Fruit fly (Drosophila melanogaster) whole organism, embryonic: ENCODE measurements around the gene CG31219.

Source experiments
- Abd-B ChIP-seq: fragments of 200-800 bp; sonication (Bioruptor generic); optimal IDR thresholded peaks from 2 replicates; lab custom pipeline; 2018; ENCODE audit warnings: missing biosample characterization, mild to moderate bottlenecking, missing genetic modification characterization, moderate library complexity
- C15 ChIP-seq: fragments of 200-800 bp; sonication (Bioruptor generic); IDR thresholded peaks from 3 replicates; pipeline ENCODE4 v1.3.6; 2022; ENCODE audit warnings: missing biosample characterization, missing genetic modification characterization
- CG10543 ChIP-seq: fragments of 200-800 bp; sonication (Bioruptor generic); optimal IDR thresholded peaks from 3 replicates; lab custom pipeline; 2017; ENCODE audit warnings: missing biosample characterization, mild to moderate bottlenecking, missing genetic modification characterization, moderate library complexity
- CG11504 ChIP-seq: fragments of 200-800 bp; sonication (Bioruptor generic); optimal IDR thresholded peaks from 3 replicates; lab custom pipeline; 2019; ENCODE audit warnings: missing biosample characterization, mild to moderate bottlenecking, missing genetic modification characterization, moderate library complexity
- CG12104 ChIP-seq: fragments of 200-800 bp; sonication (Bioruptor generic); optimal IDR thresholded peaks from 3 replicates; lab custom pipeline; 2016; ENCODE audit warnings: missing biosample characterization, missing genetic modification characterization
- CG1233 ChIP-seq: fragments of 200-800 bp; sonication (Bioruptor generic); optimal IDR thresholded peaks from 4 replicates; lab custom pipeline; 2018; ENCODE audit warnings: missing biosample characterization, mild to moderate bottlenecking, missing genetic modification characterization
- CG12744 ChIP-seq: fragments of 200-800 bp; sonication (Bioruptor generic); optimal IDR thresholded peaks from 2 replicates; lab custom pipeline; 2016; ENCODE audit warnings: missing biosample characterization, missing genetic modification characterization
- CG13123 ChIP-seq: fragments of 200-800 bp; sonication (Bioruptor generic); optimal IDR thresholded peaks from 2 replicates; lab custom pipeline; 2016; ENCODE audit warnings: missing biosample characterization, missing genetic modification characterization
- CG13287 ChIP-seq: fragments of 200-800 bp; sonication (Bioruptor generic); IDR thresholded peaks from 2 replicates; pipeline ENCODE4 v1.3.6; 2022; ENCODE audit warnings: missing biosample characterization, missing genetic modification characterization; ENCODE audit not compliant: partially characterized antibody
- CG13424 ChIP-seq: fragments of 200-800 bp; sonication (Bioruptor generic); optimal IDR thresholded peaks from 2 replicates; lab custom pipeline; 2019; ENCODE audit warnings: missing biosample characterization, mild to moderate bottlenecking, missing genetic modification characterization, moderate library complexity
- CG13894 ChIP-seq: fragments of 200-800 bp; sonication (Bioruptor generic); optimal IDR thresholded peaks from 3 replicates; lab custom pipeline; 2018; ENCODE audit warnings: missing biosample characterization, mild to moderate bottlenecking, missing genetic modification characterization, moderate library complexity
- CG14667 ChIP-seq: fragments of 200-800 bp; sonication (Bioruptor generic); IDR thresholded peaks from 2 replicates; pipeline ENCODE4 v1.3.6; 2022; ENCODE audit warnings: missing biosample characterization, missing genetic modification characterization
- CG16813 ChIP-seq: fragments of 200-800 bp; sonication (Bioruptor generic); IDR thresholded peaks from 3 replicates; pipeline ENCODE4 v1.3.6; 2022; ENCODE audit warnings: missing biosample characterization, missing genetic modification characterization; ENCODE audit not compliant: partially characterized antibody
- CG17186 ChIP-seq: fragments of 200-800 bp; sonication (Bioruptor generic); optimal IDR thresholded peaks from 3 replicates; lab custom pipeline; 2017; ENCODE audit warnings: missing biosample characterization, missing genetic modification reagents, missing genetic modification characterization
- CG31224 ChIP-seq: fragments of 200-800 bp; sonication (Bioruptor generic); IDR thresholded peaks from 2 replicates; pipeline ENCODE4 v1.3.6; 2022; ENCODE audit warnings: missing biosample characterization, missing genetic modification characterization
- CG31441 ChIP-seq: fragments of 200-800 bp; sonication (Bioruptor generic); IDR thresholded peaks from 2 replicates; pipeline ENCODE4 v1.3.6; 2022; ENCODE audit warnings: missing biosample characterization, missing genetic modification characterization
- CG42726 ChIP-seq: fragments of 200-800 bp; sonication (Bioruptor generic); IDR thresholded peaks from 2 replicates; pipeline ENCODE4 v1.3.6; 2022; ENCODE audit warnings: missing biosample characterization, missing genetic modification characterization; ENCODE audit not compliant: partially characterized antibody
- CG4328 ChIP-seq: fragments of 200-800 bp; sonication (Bioruptor generic); optimal IDR thresholded peaks from 3 replicates; lab custom pipeline; 2017; ENCODE audit warnings: missing biosample characterization, missing genetic modification reagents, missing genetic modification characterization
- CG4730 ChIP-seq: fragments of 200-800 bp; sonication (Bioruptor generic); IDR thresholded peaks from 2 replicates; pipeline ENCODE4 v1.3.6; 2022; ENCODE audit warnings: missing biosample characterization, missing genetic modification characterization
- CG7928 ChIP-seq: fragments of 200-800 bp; sonication (Bioruptor generic); optimal IDR thresholded peaks from 2 replicates; lab custom pipeline; 2017; ENCODE audit warnings: missing biosample characterization, mild to moderate bottlenecking, missing genetic modification characterization
- CG7987 ChIP-seq: fragments of 200-800 bp; sonication (Bioruptor generic); optimal IDR thresholded peaks from 2 replicates; lab custom pipeline; 2018; ENCODE audit warnings: missing biosample characterization, mild to moderate bottlenecking, missing genetic modification characterization, moderate library complexity
- Dbx ChIP-seq: fragments of 200-800 bp; sonication (Bioruptor generic); IDR thresholded peaks from 3 replicates; pipeline ENCODE4 v1.3.6; 2022; ENCODE audit warnings: missing biosample characterization, missing genetic modification characterization
- Dll ChIP-seq: fragments of 200-800 bp; sonication (Bioruptor generic); IDR thresholded peaks from 4 replicates; pipeline ENCODE4 v1.3.6; 2022; ENCODE audit warnings: missing biosample characterization, missing genetic modification characterization; ENCODE audit not compliant: partially characterized antibody
- Doc2 ChIP-seq: fragments of 200-800 bp; sonication (Bioruptor generic); IDR thresholded peaks from 2 replicates; pipeline ENCODE4 v1.3.6; 2022; ENCODE audit warnings: missing biosample characterization, missing genetic modification characterization
- HmgD ChIP-seq: fragments of 200-800 bp; sonication (Bioruptor generic); optimal IDR thresholded peaks from 3 replicates; lab custom pipeline; 2016; ENCODE audit warnings: missing biosample characterization, missing genetic modification characterization
- Hr39 ChIP-seq: fragments of >200 bp; optimal IDR thresholded peaks from 2 replicates; lab custom pipeline; 2017
- Hsf ChIP-seq: fragments of 200-800 bp; sonication (Bioruptor generic); optimal IDR thresholded peaks from 3 replicates; lab custom pipeline; 2016; ENCODE audit warnings: missing biosample characterization, missing genetic modification characterization
- Jarid2 ChIP-seq: fragments of 200-800 bp; sonication (Bioruptor generic); optimal IDR thresholded peaks from 3 replicates; lab custom pipeline; 2017; ENCODE audit warnings: mild to moderate bottlenecking, missing biosample characterization, missing genetic modification reagents, missing genetic modification characterization
- Spps ChIP-seq: fragments of 200-800 bp; sonication (Bioruptor generic); optimal IDR thresholded peaks from 2 replicates; lab custom pipeline; 2018; ENCODE audit warnings: missing biosample characterization, mild to moderate bottlenecking, missing genetic modification characterization
- Taf1 ChIP-seq: fragments of 200-800 bp; sonication (Bioruptor generic); IDR thresholded peaks from 2 replicates; pipeline ENCODE4 v1.3.6; 2022; ENCODE audit warnings: missing biosample characterization, missing genetic modification characterization
- YL-1 ChIP-seq: fragments of 200-800 bp; sonication (Bioruptor generic); optimal IDR thresholded peaks from 3 replicates; lab custom pipeline; 2017; ENCODE audit warnings: missing biosample characterization, mild to moderate bottlenecking, missing genetic modification characterization
- ab ChIP-seq: fragments of 200-800 bp; sonication (Bioruptor generic); optimal IDR thresholded peaks from 2 replicates; lab custom pipeline; 2016; ENCODE audit warnings: missing biosample characterization, missing genetic modification characterization
- amos ChIP-seq: fragments of 200-800 bp; sonication (Bioruptor generic); IDR thresholded peaks from 2 replicates; pipeline ENCODE4 v1.3.6; 2022; ENCODE audit warnings: missing biosample characterization, missing genetic modification characterization; ENCODE audit not compliant: partially characterized antibody
- bbx ChIP-seq: fragments of 200-800 bp; sonication (Bioruptor generic); IDR thresholded peaks from 2 replicates; pipeline ENCODE4 v1.3.6; 2022; ENCODE audit warnings: missing biosample characterization, missing genetic modification characterization; ENCODE audit not compliant: partially characterized antibody
- btn ChIP-seq: fragments of 200-800 bp; sonication (Bioruptor generic); optimal IDR thresholded peaks from 2 replicates; lab custom pipeline; 2016; ENCODE audit warnings: missing biosample characterization, missing genetic modification characterization
- dimm ChIP-seq: fragments of 200-800 bp; sonication (Bioruptor generic); IDR thresholded peaks from 2 replicates; pipeline ENCODE4 v1.3.6; 2022; ENCODE audit warnings: missing biosample characterization, missing genetic modification characterization
- dm ChIP-seq: fragments of 200-800 bp; sonication (Bioruptor generic); optimal IDR thresholded peaks from 3 replicates; lab custom pipeline; 2016; ENCODE audit warnings: missing biosample characterization, missing genetic modification characterization
- emc ChIP-seq: fragments of 200-800 bp; sonication (Bioruptor generic); optimal IDR thresholded peaks from 2 replicates; lab custom pipeline; 2016; ENCODE audit warnings: missing biosample characterization, missing genetic modification characterization
- exex ChIP-seq: fragments of 200-800 bp; sonication (Bioruptor generic); optimal IDR thresholded peaks from 4 replicates; lab custom pipeline; 2018; ENCODE audit warnings: missing biosample characterization, mild to moderate bottlenecking, missing genetic modification characterization, moderate library complexity
- gro ChIP-seq: fragments of 200-800 bp; sonication (Bioruptor generic); optimal IDR thresholded peaks from 2 replicates; lab custom pipeline; 2016; ENCODE audit warnings: missing biosample characterization, missing genetic modification characterization
- hb ChIP-seq: fragments of 200-800 bp; sonication (Bioruptor generic); IDR thresholded peaks from 3 replicates; pipeline ENCODE4 v1.3.6; 2022; ENCODE audit warnings: missing biosample characterization, missing genetic modification characterization; ENCODE audit not compliant: partially characterized antibody
- nerfin-1 ChIP-seq: fragments of 200-800 bp; sonication (Bioruptor generic); optimal IDR thresholded peaks from 3 replicates; lab custom pipeline; 2019; ENCODE audit warnings: missing biosample characterization, mild to moderate bottlenecking, missing genetic modification characterization, moderate library complexity
- rib ChIP-seq: fragments of 200-800 bp; sonication (Bioruptor generic); IDR thresholded peaks from 2 replicates; pipeline ENCODE4 v1.3.6; 2022; ENCODE audit warnings: missing biosample characterization, missing genetic modification characterization
- row ChIP-seq: fragments of 200-800 bp; sonication (Bioruptor generic); IDR thresholded peaks from 3 replicates; pipeline ENCODE4 v1.3.6; 2022; ENCODE audit warnings: missing biosample characterization, missing genetic modification characterization
- salm ChIP-seq: fragments of 200-800 bp; sonication (Bioruptor generic); optimal IDR thresholded peaks from 2 replicates; lab custom pipeline; 2018; ENCODE audit warnings: missing biosample characterization, mild to moderate bottlenecking, missing genetic modification characterization
- seq ChIP-seq: fragments of 200-800 bp; sonication (Bioruptor generic); IDR thresholded peaks from 2 replicates; pipeline ENCODE4 v1.3.6; 2022; ENCODE audit warnings: missing biosample characterization, missing genetic modification characterization
- so ChIP-seq: fragments of 200-800 bp; sonication (Bioruptor generic); IDR thresholded peaks from 3 replicates; pipeline ENCODE4 v1.3.6; 2022; ENCODE audit warnings: missing biosample characterization, missing genetic modification characterization
- tap ChIP-seq: fragments of 200-800 bp; optimal IDR thresholded peaks from 3 replicates; lab custom pipeline; 2019; ENCODE audit warnings: missing biosample characterization, mild to moderate bottlenecking, missing genetic modification characterization, moderate library complexity
- unc-4 ChIP-seq: fragments of 200-800 bp; sonication (Bioruptor generic); IDR thresholded peaks from 2 replicates; pipeline ENCODE4 v1.3.6; 2022; ENCODE audit warnings: missing biosample characterization, missing genetic modification characterization; ENCODE audit not compliant: partially characterized antibody
- vnd ChIP-seq: fragments of 200-800 bp; sonication (Bioruptor generic); IDR thresholded peaks from 3 replicates; pipeline ENCODE4 v1.3.6; 2022; ENCODE audit warnings: missing biosample characterization, missing genetic modification characterization; ENCODE audit not compliant: partially characterized antibody
- vvl ChIP-seq: fragments of 200-800 bp; sonication (Bioruptor generic); IDR thresholded peaks from 2 replicates; pipeline ENCODE4 v1.3.6; 2022; ENCODE audit warnings: missing biosample characterization, missing genetic modification characterization

Gene CG31219

DNA sequence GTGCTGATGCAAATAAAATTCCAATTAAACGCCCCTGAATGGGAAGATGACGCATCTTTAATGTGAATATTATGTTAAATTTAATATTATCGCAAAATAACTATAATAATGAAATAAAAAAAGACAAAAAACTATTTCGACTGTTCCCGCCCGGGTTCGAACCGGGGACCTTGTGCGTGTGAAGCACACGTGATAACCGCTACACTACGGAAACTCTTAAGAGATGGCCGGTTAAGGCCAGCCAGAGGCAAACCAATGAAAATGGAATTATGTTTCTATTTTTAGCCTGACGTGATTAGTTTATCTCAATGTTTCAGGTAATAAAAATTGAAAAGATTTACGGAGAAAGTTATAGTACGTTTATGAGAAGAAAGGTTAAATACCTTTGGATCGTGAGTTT is 21.3 kb downstream of the CG31219 start (continued):
- TF ChIP-seq unc-4 (no peak), hb (GFP tag; lab: Robert Waterston, UW) (0 out of 3 replicates have a peak, but pooled peaks have one; percentile 55), row (GFP tag; lab: Robert Waterston, UW) (no peak), so (no peak), CG42726 (GFP tag; lab: Robert Waterston, UW) (peak; percentile 58; the same call in 1 of the 2 replicates), vvl (GFP tag; lab: Robert Waterston, UW) (no peak), CG12104 (peak; percentile 16), vnd (GFP tag; lab: Robert Waterston, UW) (0 out of 3 replicates have a peak, but pooled peaks have one; percentile 30), CG31224 (GFP tag; lab: Robert Waterston, UW) (no peak), salm (no peak), CG12744 (GFP tag; lab: Kevin White, UChicago) (no peak), amos (GFP tag; lab: Robert Waterston, UW) (peak; percentile 71; the same call in 1 of the 2 replicates), Abd-B (GFP tag; lab: Kevin White, UChicago) (no peak), Doc2 (no peak), CG14667 (GFP tag; lab: Robert Waterston, UW) (no peak), rib (GFP tag; lab: Robert Waterston, UW) (no peak)

DNA sequence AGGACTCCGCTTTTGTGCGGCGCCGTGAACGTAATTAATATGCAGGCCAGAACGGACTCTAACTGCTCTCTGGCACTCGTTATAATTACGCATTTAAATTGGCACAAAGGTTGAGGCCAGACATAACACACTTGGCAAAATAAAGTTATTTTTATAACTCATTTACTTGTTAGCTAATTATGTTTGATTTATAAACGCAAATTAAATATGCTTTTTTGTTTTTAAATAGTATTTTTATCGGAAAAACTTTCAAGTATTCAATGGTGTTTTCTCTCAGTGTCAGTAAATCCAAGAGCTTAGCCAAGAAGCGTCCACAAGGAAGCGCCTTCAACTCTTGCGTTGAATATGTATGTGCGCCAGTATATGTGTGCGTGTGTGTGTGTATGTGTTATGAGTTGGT is 22.1 kb downstream of the CG31219 start:
- no peak for TF ChIP-seq YL-1 (GFP tag; lab: Kevin White, UChicago)
- no peak for TF ChIP-seq CG13894 (tag; lab: Kevin White, UChicago)
- TF ChIP-seq dimm (GFP tag; lab: Robert Waterston, UW), result no peak
- TF ChIP-seq ab (GFP tag; lab: Kevin White, UChicago), result no peak
- no peak for TF ChIP-seq Taf1 (GFP tag; lab: Robert Waterston, UW)
- TF ChIP-seq CG7987 (GFP tag; lab: Kevin White, UChicago), result no peak
- TF ChIP-seq Dll, result no peak
- no peak for TF ChIP-seq HmgD (GFP tag; lab: Kevin White, UChicago)
- no peak for TF ChIP-seq CG10543 (GFP tag; lab: Kevin White, UChicago)
- no peak for TF ChIP-seq CG1233 (GFP tag; lab: Kevin White, UChicago)
- no peak for TF ChIP-seq CG7928 (GFP tag; lab: Kevin White, UChicago)
- no peak for TF ChIP-seq dm (GFP tag; lab: Kevin White, UChicago)
- TF ChIP-seq bbx (GFP tag; lab: Robert Waterston, UW), result no peak
- no peak for TF ChIP-seq tap (tag; lab: Kevin White, UChicago)
- no peak for TF ChIP-seq Spps
- TF ChIP-seq C15 (GFP tag; lab: Robert Waterston, UW), result no peak
- no peak for TF ChIP-seq CG17186 (GFP tag; lab: Kevin White, UChicago)
- no peak for TF ChIP-seq CG13424 (tag; lab: Kevin White, UChicago)
- TF ChIP-seq CG13123 (GFP tag; lab: Kevin White, UChicago), result no peak
- no peak for TF ChIP-seq btn (GFP tag; lab: Kevin White, UChicago)
- no peak for TF ChIP-seq emc
- TF ChIP-seq CG4730 (GFP tag; lab: Robert Waterston, UW), result no peak
- TF ChIP-seq Jarid2, result no peak
- TF ChIP-seq CG31441 (GFP tag; lab: Robert Waterston, UW), result no peak
- TF ChIP-seq gro (GFP tag; lab: Kevin White, UChicago), result no peak
- TF ChIP-seq exex (tag; lab: Kevin White, UChicago), result no peak
- no peak for TF ChIP-seq seq (GFP tag; lab: Robert Waterston, UW)
- no peak for TF ChIP-seq nerfin-1 (tag; lab: Kevin White, UChicago)
- TF ChIP-seq CG11504, result peak; percentile 37
- no peak for TF ChIP-seq Dbx (GFP tag; lab: Robert Waterston, UW)
- no peak for TF ChIP-seq Hr39 (lab: Kevin White, UChicago)
- TF ChIP-seq Hsf (GFP tag; lab: Kevin White, UChicago), result peak; percentile 3
- no peak for TF ChIP-seq CG13287 (GFP tag; lab: Robert Waterston, UW)
- no peak for TF ChIP-seq CG4328
- no peak for TF ChIP-seq CG16813
